Fruit fly (Drosophila melanogaster) whole organism, embryonic: Measurements from ENCODE around the gene CG15773.
A peak's percentile ranks its signal among the peaks of the same experiment; 100 is the strongest.

ENCODE experiments used
- Awh ChIP-seq: fragments of 200-800 bp; sonication (Bioruptor generic); IDR thresholded peaks from 2 replicates; pipeline ENCODE4, ENCODE4 v1.3.6; 2022; ENCODE audit warnings: missing biosample characterization, missing genetic modification characterization
- CG10274 ChIP-seq: fragments of 200-800 bp; sonication (Bioruptor generic); optimal IDR thresholded peaks from 3 replicates; lab custom pipeline; 2017; ENCODE audit warnings: missing biosample characterization, mild to moderate bottlenecking, missing genetic modification characterization
- CG10565 ChIP-seq: fragments of 200-800 bp; sonication (Bioruptor generic); optimal IDR thresholded peaks from 3 replicates; lab custom pipeline; 2016; ENCODE audit warnings: missing biosample characterization, mild to moderate bottlenecking, missing genetic modification characterization
- CG12071 ChIP-seq: fragments of 200-800 bp; sonication (Bioruptor generic); optimal IDR thresholded peaks from 3 replicates; lab custom pipeline; 2018; ENCODE audit warnings: missing biosample characterization, mild to moderate bottlenecking, missing genetic modification characterization
- CG12155 ChIP-seq: fragments of 200-800 bp; sonication (Bioruptor generic); optimal IDR thresholded peaks from 3 replicates; lab custom pipeline; 2016; ENCODE audit warnings: missing biosample characterization, missing genetic modification characterization
- CG13775 ChIP-seq: fragments of 200-800 bp; sonication (Bioruptor generic); optimal IDR thresholded peaks from 3 replicates; lab custom pipeline; 2017; ENCODE audit warnings: missing biosample characterization, mild to moderate bottlenecking, missing genetic modification characterization
- CG14667 ChIP-seq: fragments of 200-800 bp; sonication (Bioruptor generic); IDR thresholded peaks from 2 replicates; pipeline ENCODE4 v1.3.6; 2022; ENCODE audit warnings: missing biosample characterization, missing genetic modification characterization
- CG15514 ChIP-seq: fragments of 200-800 bp; sonication (Bioruptor generic); optimal IDR thresholded peaks from 3 replicates; lab custom pipeline; 2017; ENCODE audit warnings: missing biosample characterization, missing genetic modification characterization, mild to moderate bottlenecking, moderate library complexity, missing genetic modification reagents
- CG16815 ChIP-seq: fragments of 200-800 bp; sonication (Bioruptor generic); optimal IDR thresholded peaks from 3 replicates; lab custom pipeline; 2017; ENCODE audit warnings: missing biosample characterization, mild to moderate bottlenecking, missing genetic modification characterization
- CG17568 ChIP-seq: fragments of 200-800 bp; sonication (Bioruptor generic); optimal IDR thresholded peaks from 2 replicates; lab custom pipeline; 2018; ENCODE audit warnings: missing biosample characterization, mild to moderate bottlenecking, missing genetic modification characterization, moderate library complexity
- CG17802 ChIP-seq: fragments of 200-800 bp; sonication (Bioruptor generic); optimal IDR thresholded peaks from 2 replicates; lab custom pipeline; 2018; ENCODE audit warnings: missing biosample characterization, mild to moderate bottlenecking, missing genetic modification characterization, moderate library complexity
- CG18764 ChIP-seq: fragments of 200-800 bp; sonication (Bioruptor generic); optimal IDR thresholded peaks from 3 replicates; lab custom pipeline; 2016; ENCODE audit warnings: missing biosample characterization, missing genetic modification characterization
- CG3281 ChIP-seq: fragments of 200-800 bp; sonication (Bioruptor generic); optimal IDR thresholded peaks from 3 replicates; lab custom pipeline; 2017; ENCODE audit warnings: missing biosample characterization, mild to moderate bottlenecking, missing genetic modification characterization
- CG34422 ChIP-seq: fragments of 200-800 bp; sonication (Bioruptor generic); IDR thresholded peaks from 3 replicates; pipeline ENCODE4 v1.3.6; 2022; ENCODE audit warnings: missing biosample characterization, missing genetic modification characterization
- CG4424 ChIP-seq: fragments of 200-800 bp; sonication (Bioruptor generic); optimal IDR thresholded peaks from 3 replicates; lab custom pipeline; 2016; ENCODE audit warnings: missing biosample characterization, missing genetic modification characterization
- CG4707 ChIP-seq: fragments of 200-800 bp; sonication (Bioruptor generic); optimal IDR thresholded peaks from 2 replicates; lab custom pipeline; 2018; ENCODE audit warnings: missing biosample characterization, mild to moderate bottlenecking, missing genetic modification characterization, moderate library complexity
- CG6791 ChIP-seq: fragments of 200-800 bp; sonication (Bioruptor generic); IDR thresholded peaks from 3 replicates; pipeline ENCODE4 v1.3.6; 2022; ENCODE audit warnings: missing biosample characterization, missing genetic modification characterization; ENCODE audit not compliant: partially characterized antibody
- CG6854 ChIP-seq: fragments of 200-800 bp; sonication (Bioruptor generic); optimal IDR thresholded peaks from 3 replicates; lab custom pipeline; 2017; ENCODE audit warnings: missing biosample characterization, mild to moderate bottlenecking, missing genetic modification characterization
- CG7839 ChIP-seq: fragments of 200-800 bp; sonication (Bioruptor generic); optimal IDR thresholded peaks from 3 replicates; lab custom pipeline; 2018; ENCODE audit warnings: missing biosample characterization, mild to moderate bottlenecking, missing genetic modification characterization, moderate library complexity
- CG8290 ChIP-seq, 3 experiments: fragments of 200-800 bp; sonication (Bioruptor generic); optimal IDR thresholded peaks; 2 replicates each; lab custom pipeline; 2016 to 2019; ENCODE audit warnings: missing biosample characterization in 3 of 3, missing genetic modification characterization in 3 of 3, mild to moderate bottlenecking in 2 of 3, moderate library complexity in 1 of 3
- CG9727 ChIP-seq: fragments of 200-800 bp; sonication (Bioruptor generic); optimal IDR thresholded peaks from 3 replicates; lab custom pipeline; 2017; ENCODE audit warnings: missing biosample characterization, mild to moderate bottlenecking, missing genetic modification characterization
- Dek ChIP-seq: fragments of 200-800 bp; sonication (Bioruptor generic); optimal IDR thresholded peaks from 3 replicates; lab custom pipeline; 2019; ENCODE audit warnings: missing biosample characterization, mild to moderate bottlenecking, missing genetic modification characterization, moderate library complexity
- E2f2 ChIP-seq: fragments of 200-800 bp; sonication (Bioruptor generic); IDR thresholded peaks from 2 replicates; pipeline ENCODE4 v1.3.6; 2022; ENCODE audit warnings: missing biosample characterization, missing genetic modification characterization
- Ets65A ChIP-seq: fragments of 200-800 bp; sonication (Bioruptor generic); peaks from one replicate; lab custom pipeline; 2016; ENCODE audit warnings: missing biosample characterization, missing genetic modification characterization
- Gsc ChIP-seq: fragments of 200-800 bp; sonication (Bioruptor generic); IDR thresholded peaks from 2 replicates; pipeline ENCODE4 v1.3.6; 2022; ENCODE audit warnings: missing biosample characterization, missing genetic modification characterization
- Gug ChIP-seq: fragments of 200-800 bp; sonication (Bioruptor generic); IDR thresholded peaks from 4 replicates; pipeline ENCODE4 v1.3.6; 2022; ENCODE audit warnings: missing biosample characterization, missing genetic modification characterization
- Hmr ChIP-seq: fragments of 200-800 bp; sonication (Bioruptor generic); optimal IDR thresholded peaks from 3 replicates; lab custom pipeline; 2017; ENCODE audit warnings: mild to moderate bottlenecking, missing biosample characterization, missing genetic modification reagents, missing genetic modification characterization
- Hr51 ChIP-seq, 2 experiments: fragments of 200-800 bp; sonication (Bioruptor generic); optimal IDR thresholded peaks; 2 replicates in 1 of 2; 3 replicates in 1 of 2; lab custom pipeline; 2016 to 2018; ENCODE audit warnings: missing biosample characterization in 2 of 2, missing genetic modification characterization in 2 of 2, mild to moderate bottlenecking in 1 of 2, moderate library complexity in 1 of 2
- NC2α ChIP-seq: fragments of 200-800 bp; sonication (Bioruptor generic); optimal IDR thresholded peaks from 2 replicates; lab custom pipeline; 2016; ENCODE audit warnings: missing biosample characterization, missing genetic modification characterization
- Nf-YB ChIP-seq: fragments of 200-800 bp; sonication (Bioruptor generic); optimal IDR thresholded peaks from 3 replicates; lab custom pipeline; 2019; ENCODE audit warnings: missing biosample characterization, mild to moderate bottlenecking, missing genetic modification characterization, moderate library complexity
- Taf1 ChIP-seq: fragments of 200-800 bp; sonication (Bioruptor generic); IDR thresholded peaks from 2 replicates; pipeline ENCODE4 v1.3.6; 2022; ENCODE audit warnings: missing biosample characterization, missing genetic modification characterization
- Tbp ChIP-seq: fragments of >200 bp; optimal IDR thresholded peaks from 2 replicates; lab custom pipeline; 2018; ENCODE audit warnings: missing biosample characterization, missing genetic modification characterization
- al ChIP-seq: fragments of 200-800 bp; sonication (Bioruptor generic); IDR thresholded peaks from 2 replicates; pipeline ENCODE4 v1.3.6; 2022; ENCODE audit warnings: missing biosample characterization, missing genetic modification characterization
- dmrt99B ChIP-seq: fragments of 200-800 bp; sonication (Bioruptor generic); optimal IDR thresholded peaks from 2 replicates; lab custom pipeline; 2018; ENCODE audit warnings: missing biosample characterization, mild to moderate bottlenecking, missing genetic modification characterization, moderate library complexity
- exex ChIP-seq: fragments of 200-800 bp; sonication (Bioruptor generic); optimal IDR thresholded peaks from 4 replicates; lab custom pipeline; 2018; ENCODE audit warnings: missing biosample characterization, mild to moderate bottlenecking, missing genetic modification characterization, moderate library complexity
- fd3F ChIP-seq: fragments of 200-800 bp; sonication (Bioruptor generic); optimal IDR thresholded peaks from 2 replicates; lab custom pipeline; 2018; ENCODE audit warnings: missing biosample characterization, mild to moderate bottlenecking, missing genetic modification characterization, moderate library complexity
- fd96Cb ChIP-seq: fragments of 200-800 bp; sonication (Bioruptor generic); optimal IDR thresholded peaks from 2 replicates; lab custom pipeline; 2018; ENCODE audit warnings: missing biosample characterization, mild to moderate bottlenecking, missing genetic modification characterization, moderate library complexity
- gt ChIP-seq: fragments of 200-800 bp; sonication (Bioruptor generic); IDR thresholded peaks from 2 replicates; pipeline ENCODE4 v1.3.6; 2022; ENCODE audit warnings: missing biosample characterization, missing genetic modification characterization
- hkb ChIP-seq, 2 experiments: fragments of 200-800 bp in 1 of 2; fragments of >200 bp in 1 of 2; sonication (Bioruptor generic) in 1 of 2; IDR thresholded peaks in 1 of 2; optimal IDR thresholded peaks in 1 of 2; 2 replicates each; pipeline versions ENCODE4 v1.3.6 to Lab custom; 2017 to 2022; ENCODE audit warnings: missing biosample characterization in 1 of 2, missing genetic modification characterization in 1 of 2
- ind ChIP-seq: fragments of 200-800 bp; sonication (Bioruptor generic); optimal IDR thresholded peaks from 3 replicates; lab custom pipeline; 2016; ENCODE audit warnings: missing biosample characterization, missing genetic modification characterization
- jigr1 ChIP-seq: fragments of 200-800 bp; sonication (Bioruptor generic); IDR thresholded peaks from 3 replicates; pipeline ENCODE4 v1.3.6; 2022; ENCODE audit warnings: missing biosample characterization, missing genetic modification characterization
- nau ChIP-seq: fragments of 200-800 bp; sonication (Bioruptor generic); optimal IDR thresholded peaks from 3 replicates; lab custom pipeline; 2017; ENCODE audit warnings: missing biosample characterization, mild to moderate bottlenecking, missing genetic modification characterization, missing genetic modification reagents
- pan ChIP-seq, 4 experiments: fragments of >200 bp in 3 of 4; fragments of 200-800 bp in 1 of 4; sonication (Bioruptor generic) in 1 of 4; optimal IDR thresholded peaks in 3 of 4; IDR thresholded peaks in 1 of 4; 2 replicates each; pipeline versions ENCODE4 v1.3.6 to Lab custom; 2017 to 2022; ENCODE audit warnings: missing biosample characterization in 2 of 4, missing genetic modification characterization in 2 of 4, mixed read lengths in 1 of 4
- phol ChIP-seq: fragments of 200-800 bp; sonication (Bioruptor generic); optimal IDR thresholded peaks from 3 replicates; lab custom pipeline; 2018; ENCODE audit warnings: missing biosample characterization, mild to moderate bottlenecking, missing genetic modification characterization, moderate library complexity
- sd ChIP-seq: fragments of 200-800 bp; sonication (Bioruptor generic); optimal IDR thresholded peaks from 3 replicates; lab custom pipeline; 2018; ENCODE audit warnings: missing biosample characterization, mild to moderate bottlenecking, missing genetic modification characterization, moderate library complexity
- sob ChIP-seq: fragments of 200-800 bp; sonication (Bioruptor generic); IDR thresholded peaks from 2 replicates; pipeline ENCODE4 v1.3.6; 2022; ENCODE audit warnings: missing biosample characterization, missing genetic modification characterization
- trem ChIP-seq: fragments of 200-800 bp; optimal IDR thresholded peaks from 3 replicates; lab custom pipeline; 2019; ENCODE audit warnings: missing biosample characterization, mild to moderate bottlenecking, missing genetic modification characterization, moderate library complexity
- wor ChIP-seq: fragments of 200-800 bp; sonication (Bioruptor generic); IDR thresholded peaks from 2 replicates; pipeline ENCODE4 v1.3.6; 2022; ENCODE audit warnings: missing biosample characterization, missing genetic modification characterization

Gene CG15773

dm6 chrX:5718476-5719012, 14.0 kb upstream of the CG15773 start (continued):
- peak; percentile 86 for TF ChIP-seq sd (tag; lab: Kevin White, UChicago)
- TF ChIP-seq CG3281 = peak; percentile 81
- no peak for TF ChIP-seq trem (tag; lab: Kevin White, UChicago)
- TF ChIP-seq CG6854 (GFP tag; lab: Kevin White, UChicago) = peak; percentile 17
- peak; percentile 56 for TF ChIP-seq CG14667 (GFP tag; lab: Robert Waterston, UW)
- TF ChIP-seq Taf1 (GFP tag; lab: Robert Waterston, UW) = peak; percentile 75
- TF ChIP-seq CG15514 (GFP tag; lab: Kevin White, UChicago) = peak; percentile 70
- peak; percentile 57 for TF ChIP-seq CG12155
- TF ChIP-seq CG8290 (GFP tag; optimal IDR thresholded peaks at IDR 0.05; lab: Kevin White, UChicago) = no peak
- peak in 1 of 2 experiments; percentile 3 for TF ChIP-seq CG8290 (tag; optimal IDR thresholded peaks at IDR 0.05; lab: Kevin White, UChicago)
- TF ChIP-seq gt (GFP tag; lab: Robert Waterston, UW) = no peak
- TF ChIP-seq E2f2 (GFP tag; lab: Robert Waterston, UW) = peak; percentile 38; the same call in 1 of the 2 replicates
- peak; percentile 59 for TF ChIP-seq CG9727 (GFP tag; lab: Kevin White, UChicago)
- TF ChIP-seq Hr51 (GFP tag; optimal IDR thresholded peaks at IDR 0.05; lab: Kevin White, UChicago) = peak in 1 of 2 experiments; percentile 53
- peak; percentile 52 for TF ChIP-seq CG17568 (GFP tag; lab: Kevin White, UChicago)
- peak; percentile 68 for TF ChIP-seq Dek
- TF ChIP-seq phol = peak; percentile 10
- peak; percentile 58 for TF ChIP-seq ind (GFP tag; lab: Kevin White, UChicago)
- TF ChIP-seq CG4707 (GFP tag; lab: Kevin White, UChicago) = no peak
- peak; percentile 17 for TF ChIP-seq CG4424
- TF ChIP-seq CG10565 = no peak
- no peak for TF ChIP-seq Awh
- TF ChIP-seq pan (optimal IDR thresholded peaks at IDR 0.05; lab: Kevin White, UChicago) = no peak
- TF ChIP-seq pan (GFP tag; optimal IDR thresholded peaks at IDR 0.05 in 1 of 2, IDR thresholded peaks at IDR 0.05 in 1 of 2) = peak in 1 of 2 experiments; percentile 65
- TF ChIP-seq CG6791 (GFP tag; lab: Robert Waterston, UW) = no peak
- no peak for TF ChIP-seq CG17802 (tag; lab: Kevin White, UChicago)
- TF ChIP-seq sob (GFP tag; lab: Robert Waterston, UW) = peak; percentile 82
- peak; percentile 94 for TF ChIP-seq exex (tag; lab: Kevin White, UChicago)
- peak; percentile 56 for TF ChIP-seq dmrt99B (tag; lab: Kevin White, UChicago)
- peak; percentile 66; the same call in 2 of the 4 replicates for TF ChIP-seq Gug (GFP tag; lab: Robert Waterston, UW)
- peak; percentile 55; the same call in 1 of the 3 replicates for TF ChIP-seq CG34422 (GFP tag; lab: Robert Waterston, UW)
- no peak for TF ChIP-seq NC2α (GFP tag; lab: Kevin White, UChicago)
- no peak for TF ChIP-seq hkb (optimal IDR thresholded peaks at IDR 0.05; lab: Kevin White, UChicago)
- peak; percentile 64; the same call in 1 of the 2 replicates for TF ChIP-seq hkb (GFP tag; IDR thresholded peaks at IDR 0.05; lab: Robert Waterston, UW)
- TF ChIP-seq CG18764 (GFP tag; lab: Kevin White, UChicago) = peak; percentile 23
- TF ChIP-seq Nf-YB = peak; percentile 20
- peak; percentile 37 for TF ChIP-seq CG16815 (GFP tag; lab: Kevin White, UChicago)
- no peak for TF ChIP-seq Ets65A (GFP tag; lab: Kevin White, UChicago)
- peak; percentile 72 for TF ChIP-seq al (GFP tag; lab: Robert Waterston, UW)
- TF ChIP-seq fd3F (GFP tag; lab: Kevin White, UChicago) = peak; percentile 81
- no peak for TF ChIP-seq Gsc (GFP tag; lab: Robert Waterston, UW)
- TF ChIP-seq Tbp (GFP tag; lab: Kevin White, UChicago) = no peak
- peak; percentile 77 for TF ChIP-seq Hmr
- TF ChIP-seq CG10274 (GFP tag; lab: Kevin White, UChicago) = peak; percentile 38
- no peak for TF ChIP-seq wor (GFP tag; lab: Robert Waterston, UW)
- peak; percentile 19 for TF ChIP-seq fd96Cb
- TF ChIP-seq CG13775 = peak; percentile 35
- TF ChIP-seq nau (GFP tag; lab: Kevin White, UChicago) = no peak
- TF ChIP-seq CG12071 = peak; percentile 22
- TF ChIP-seq CG7839 (tag; lab: Kevin White, UChicago) = peak; percentile 79
- TF ChIP-seq jigr1 (GFP tag; lab: Robert Waterston, UW) = no peak
